Worm (Caenorhabditis elegans): ENCODE measurements around the gene athp-2.

DNA sequence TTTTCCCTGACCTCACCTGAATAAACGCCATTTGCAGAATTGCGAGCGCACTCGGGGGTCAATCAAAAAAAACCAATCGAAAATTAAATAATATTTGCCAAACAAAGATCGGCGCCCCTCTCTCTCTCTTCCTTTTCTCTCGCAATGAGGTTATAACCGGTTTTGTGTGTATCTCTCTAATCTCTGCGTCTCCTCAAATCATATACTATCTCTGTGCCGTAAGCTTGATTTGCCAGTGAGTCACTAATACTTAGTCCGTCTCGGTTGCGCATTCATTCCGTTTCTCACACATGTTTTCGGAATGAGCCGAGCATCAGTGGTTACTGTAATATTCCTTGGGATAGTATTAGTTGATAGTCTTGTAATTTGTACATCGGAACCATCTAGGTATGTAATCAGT lies 22.1 kb downstream of the athp-2 start:
- TF ChIP-seq elt-2 (tag; optimal IDR thresholded peaks at IDR 0.05) (no peak), nhr-12 (tag; optimal IDR thresholded peaks at IDR 0.05) (no peak), skn-1 (tag; optimal IDR thresholded peaks at IDR 0.05) (no peak), lin-15B (tag; optimal IDR thresholded peaks at IDR 0.05) (no peak), elt-1 (tag; optimal IDR thresholded peaks at IDR 0.05) (no peak), egl-27 (tag; optimal IDR thresholded peaks at IDR 0.05) (no peak), elt-3 (tag; optimal IDR thresholded peaks at IDR 0.05) (no peak), daf-12 (tag; optimal IDR thresholded peaks at IDR 0.05) (no peak)
